Worm (Caenorhabditis elegans) whole organism, L4/young adult: ENCODE measurements around the gene adal-1.
A peak's percentile ranks its signal among the peaks of the same experiment; 100 is the strongest.

Source experiments
- W03F9.2 ChIP-seq: fragments of 150-350 bp; optimal IDR thresholded peaks from 2 replicates; lab custom pipeline; 2014; ENCODE audit warnings: missing biosample characterization, missing genetic modification characterization
- dao-5 ChIP-seq: sonication (generic microtip); optimal IDR thresholded peaks from 2 replicates; lab custom pipeline; 2016; ENCODE audit warnings: missing genotype, missing genetic modification characterization, moderate library complexity, missing compliant biosample characterization
- him-1 ChIP-seq: sonication (generic microtip); optimal IDR thresholded peaks from 2 replicates; lab custom pipeline; 2016; ENCODE audit warnings: missing genotype, missing genetic modification reagents, missing genetic modification characterization, missing compliant biosample characterization

Gene adal-1

ce11 chrII:6891176-6891575 lies 2.3 kb downstream of the adal-1 start:
- no peak for TF ChIP-seq W03F9.2
- no peak for TF ChIP-seq dao-5 (tag; lab: Kevin White, UChicago)
- TF ChIP-seq him-1 (tag; lab: Kevin White, UChicago) = no peak

ce11 chrII:6890095-6890494 lies 3.3 kb downstream of the adal-1 start, which contains the start of gene acer-1:
TSS of gene acer-1 (minus strand) at chrII:6890400.
- TF ChIP-seq W03F9.2 = no peak
- no peak for TF ChIP-seq dao-5 (tag; lab: Kevin White, UChicago)
- no peak for TF ChIP-seq him-1 (tag; lab: Kevin White, UChicago)

ce11 chrII:6889580-6889922 lies 3.9 kb downstream of the adal-1 start:
- TF ChIP-seq W03F9.2 (no peak), dao-5 (tag; lab: Kevin White, UChicago) (no peak), him-1 (tag; lab: Kevin White, UChicago) (no peak)

ce11 chrII:6888661-6889579 lies 4.5 kb downstream of the adal-1 start:
- TF ChIP-seq W03F9.2 (no peak), dao-5 (tag; lab: Kevin White, UChicago) (no peak), him-1 (tag; lab: Kevin White, UChicago) (no peak)

ce11 chrII:6888211-6888610 lies 5.2 kb downstream of the adal-1 start:
- TF ChIP-seq dao-5 (tag; lab: Kevin White, UChicago) (no peak), W03F9.2 (peak; percentile 37), him-1 (tag; lab: Kevin White, UChicago) (peak; percentile 11)

ce11 chrII:6887319-6888005 lies 6.0 kb downstream of the adal-1 start, which contains the start of gene pmp-2:
TSS of gene pmp-2 (minus strand) at chrII:6887805.
- no peak for TF ChIP-seq him-1 (tag; lab: Kevin White, UChicago)
- TF ChIP-seq W03F9.2 = no peak
- no peak for TF ChIP-seq dao-5 (tag; lab: Kevin White, UChicago)

- TF ChIP-seq dao-5 (tag; lab: Kevin White, UChicago) = no peak
- no peak for TF ChIP-seq W03F9.2
- no peak for TF ChIP-seq him-1 (tag; lab: Kevin White, UChicago)
Measured at ce11 chrII:6884568-6884967, 8.9 kb downstream of the adal-1 start.

- TF ChIP-seq dao-5 (tag; lab: Kevin White, UChicago) = no peak
- no peak for TF ChIP-seq him-1 (tag; lab: Kevin White, UChicago)
- TF ChIP-seq W03F9.2 = no peak
Measured at ce11 chrII:6883716-6884115, 9.7 kb downstream of the adal-1 start, which contains the start of gene pmp-1. TSS of gene pmp-1 (minus strand) at chrII:6883754.

ce11 chrII:6882335-6882734 lies 11.1 kb downstream of the adal-1 start:
- TF ChIP-seq dao-5 (tag; lab: Kevin White, UChicago) = no peak

ce11 chrII:6880067-6880466 lies 13.4 kb downstream of the adal-1 start, which contains the start of gene C44B7.7:
TSS of gene C44B7.7 (minus strand) at chrII:6880167.
- TF ChIP-seq him-1 (tag; lab: Kevin White, UChicago) = no peak
- no peak for TF ChIP-seq W03F9.2
- TF ChIP-seq dao-5 (tag; lab: Kevin White, UChicago) = no peak

- TF ChIP-seq W03F9.2 (no peak), dao-5 (tag; lab: Kevin White, UChicago) (no peak), him-1 (tag; lab: Kevin White, UChicago) (no peak)
Measured at ce11 chrII:6877881-6878280, 15.6 kb downstream of the adal-1 start.

ce11 chrII:6876957-6877356 lies 16.5 kb downstream of the adal-1 start, which contains the start of gene slc-36.5:
TSS of gene slc-36.5 (minus strand) at chrII:6877057.
- TF ChIP-seq dao-5 (tag; lab: Kevin White, UChicago) (no peak), him-1 (tag; lab: Kevin White, UChicago) (no peak), W03F9.2 (no peak)

ce11 chrII:6872493-6872892 lies 20.9 kb downstream of the adal-1 start, which contains the start of gene C44B7.5:
TSS of gene C44B7.5 (minus strand) at chrII:6872593.
- no peak for TF ChIP-seq W03F9.2
- no peak for TF ChIP-seq dao-5 (tag; lab: Kevin White, UChicago)
- TF ChIP-seq him-1 (tag; lab: Kevin White, UChicago) = no peak

ce11 chrII:6870803-6871202 lies 22.6 kb downstream of the adal-1 start, which contains the start of gene clhm-1:
TSS of gene clhm-1 (minus strand) at chrII:6871009.
- TF ChIP-seq dao-5 (tag; lab: Kevin White, UChicago) = no peak
- no peak for TF ChIP-seq W03F9.2
- TF ChIP-seq him-1 (tag; lab: Kevin White, UChicago) = no peak
